Worm (Caenorhabditis elegans) whole organism, L3 larva: ENCODE results near the gene gyg-1.

ENCODE experiments used
- ZK546.5 ChIP-seq: sonication (generic microtip); optimal IDR thresholded peaks from 2 replicates; lab custom pipeline; 2017; ENCODE audit warnings: missing biosample characterization, missing genetic modification characterization
- aly-2 ChIP-seq: fragments of 150-350 bp; optimal IDR thresholded peaks from 2 replicates; lab custom pipeline; 2014; ENCODE audit warnings: missing biosample characterization, missing genetic modification characterization
- ama-1 ChIP-seq: fragments of 150-350 bp; optimal IDR thresholded peaks from 2 replicates; lab custom pipeline; 2018
- ceh-16 ChIP-seq: sonication (generic microtip); optimal IDR thresholded peaks from 2 replicates; lab custom pipeline; 2017; ENCODE audit warnings: missing biosample characterization, missing genetic modification characterization
- ceh-28 ChIP-seq: fragments of 150-350 bp; optimal IDR thresholded peaks from 2 replicates; lab custom pipeline; 2014; ENCODE audit warnings: missing biosample characterization, missing genetic modification reagents, missing genetic modification characterization
- ceh-9 ChIP-seq: sonication (generic microtip); optimal IDR thresholded peaks from 2 replicates; lab custom pipeline; 2018; ENCODE audit warnings: missing biosample characterization, missing genetic modification characterization
- daf-12 ChIP-seq: fragments of 150-350 bp; optimal IDR thresholded peaks from 2 replicates; lab custom pipeline; 2014; ENCODE audit warnings: missing biosample characterization, missing genetic modification reagents, missing genetic modification characterization
- egl-27 ChIP-seq: sonication (generic microtip); optimal IDR thresholded peaks from 4 replicates; lab custom pipeline; 2017; ENCODE audit warnings: missing biosample characterization, missing genetic modification reagents, missing genetic modification characterization
- egl-5 ChIP-seq: fragments of 150-350 bp; optimal IDR thresholded peaks from 2 replicates; lab custom pipeline; 2017; ENCODE audit warnings: missing biosample characterization, missing genetic modification reagents, missing genetic modification characterization, inconsistent platforms
- elt-2 ChIP-seq: sonication (generic microtip); optimal IDR thresholded peaks from 2 replicates; lab custom pipeline; 2016; ENCODE audit warnings: missing genetic modification reagents, mild to moderate bottlenecking, missing genetic modification characterization, missing compliant biosample characterization
- elt-3 ChIP-seq, 3 experiments: fragments of 150-350 bp in 1 of 3; sonication (generic microtip) in 2 of 3; optimal IDR thresholded peaks; 2 replicates in 2 of 3; 4 replicates in 1 of 3; lab custom pipeline; 2014 to 2017; ENCODE audit warnings: missing biosample characterization in 3 of 3, missing genetic modification characterization in 3 of 3
- eor-1 ChIP-seq, 2 experiments: fragments of 150-350 bp; optimal IDR thresholded peaks; 2 replicates each; lab custom pipeline; 2014 to 2018; ENCODE audit warnings: missing biosample characterization in 2 of 2, missing genetic modification characterization in 2 of 2
- fkh-10 ChIP-seq: sonication (generic microtip); optimal IDR thresholded peaks from 2 replicates; lab custom pipeline; 2017; ENCODE audit warnings: missing biosample characterization, missing genetic modification reagents, missing genetic modification characterization
- fkh-2 ChIP-seq: fragments of 150-350 bp; optimal IDR thresholded peaks from 2 replicates; lab custom pipeline; 2014; ENCODE audit warnings: missing biosample characterization, missing genetic modification reagents, missing genetic modification characterization
- fos-1 ChIP-seq: fragments of 150-350 bp; optimal IDR thresholded peaks from 2 replicates; lab custom pipeline; 2014; ENCODE audit warnings: missing biosample characterization, missing genetic modification characterization
- hmg-11 ChIP-seq: sonication (generic microtip); optimal IDR thresholded peaks from 2 replicates; lab custom pipeline; 2016; ENCODE audit warnings: missing genetic modification characterization, missing compliant biosample characterization
- jun-1 ChIP-seq: fragments of 150-350 bp; optimal IDR thresholded peaks from 2 replicates; lab custom pipeline; 2014; ENCODE audit warnings: missing biosample characterization, missing genetic modification reagents, missing genetic modification characterization
- lin-15B ChIP-seq: fragments of 150-350 bp; optimal IDR thresholded peaks from 2 replicates; lab custom pipeline; 2014; ENCODE audit warnings: missing biosample characterization, missing genetic modification characterization
- lsy-12 ChIP-seq: sonication (generic microtip); optimal IDR thresholded peaks from 2 replicates; lab custom pipeline; 2016; ENCODE audit warnings: mild to moderate bottlenecking, missing genetic modification characterization, missing compliant biosample characterization
- mml-1 ChIP-seq: fragments of 150-350 bp; sonication (generic microtip); optimal IDR thresholded peaks from 3 replicates; lab custom pipeline; 2014; ENCODE audit warnings: missing biosample characterization, missing genetic modification characterization
- nfya-1 ChIP-seq: sonication (generic microtip); optimal IDR thresholded peaks from 2 replicates; lab custom pipeline; 2017; ENCODE audit warnings: missing genetic modification characterization, mild to moderate bottlenecking, missing compliant biosample characterization, antibody characterized with exemption, moderate library complexity; ENCODE audit not compliant: insufficient read depth
- nhr-11 ChIP-seq: fragments of 150-350 bp; optimal IDR thresholded peaks from 2 replicates; lab custom pipeline; 2014; ENCODE audit warnings: missing biosample characterization, missing genetic modification characterization
- nhr-12 ChIP-seq: fragments of 150-350 bp; optimal IDR thresholded peaks from 2 replicates; lab custom pipeline; 2014; ENCODE audit warnings: missing biosample characterization, missing genetic modification characterization
- nhr-23 ChIP-seq: fragments of 150-350 bp; optimal IDR thresholded peaks from 2 replicates; lab custom pipeline; 2014; ENCODE audit warnings: missing biosample characterization, missing genetic modification reagents, missing genetic modification characterization
- nhr-237 ChIP-seq: fragments of 150-350 bp; optimal IDR thresholded peaks from 2 replicates; lab custom pipeline; 2014; ENCODE audit warnings: missing biosample characterization, missing genetic modification characterization
- nhr-25 ChIP-seq: sonication (generic microtip); optimal IDR thresholded peaks from 2 replicates; lab custom pipeline; 2017; ENCODE audit warnings: missing biosample characterization, missing genetic modification characterization
- nhr-43 ChIP-seq: sonication (generic microtip); optimal IDR thresholded peaks from 2 replicates; lab custom pipeline; 2016; ENCODE audit warnings: mild to moderate bottlenecking, missing genetic modification characterization, missing compliant biosample characterization; ENCODE audit not compliant: poor library complexity, severe bottlenecking
- nhr-67 ChIP-seq: fragments of 150-350 bp; optimal IDR thresholded peaks from 2 replicates; lab custom pipeline; 2014; ENCODE audit warnings: missing biosample characterization, missing genetic modification characterization
- nhr-76 ChIP-seq: fragments of 150-350 bp; sonication (generic microtip); optimal IDR thresholded peaks from 5 replicates; lab custom pipeline; 2014; ENCODE audit warnings: missing biosample characterization, missing genetic modification characterization
- pha-4 ChIP-seq: fragments of 150-350 bp; optimal IDR thresholded peaks from 2 replicates; lab custom pipeline; 2014; ENCODE audit warnings: missing biosample characterization, missing genetic modification reagents, missing genetic modification characterization
- pqm-1 ChIP-seq: fragments of 150-350 bp; optimal IDR thresholded peaks from 2 replicates; lab custom pipeline; 2017; ENCODE audit warnings: missing biosample characterization, missing genetic modification characterization, inconsistent platforms
- sea-2 ChIP-seq: fragments of 150-350 bp; sonication (generic microtip); optimal IDR thresholded peaks from 4 replicates; lab custom pipeline; 2014; ENCODE audit warnings: missing biosample characterization, missing genetic modification reagents, missing genetic modification characterization
- skn-1 ChIP-seq: fragments of 150-350 bp; optimal IDR thresholded peaks from 2 replicates; lab custom pipeline; 2014; ENCODE audit warnings: missing biosample characterization, missing genetic modification characterization
- snpc-4 ChIP-seq: fragments of 150-350 bp; optimal IDR thresholded peaks from 2 replicates; lab custom pipeline; 2014; ENCODE audit warnings: missing biosample characterization, missing genetic modification characterization
- tbx-2 ChIP-seq: sonication (generic microtip); optimal IDR thresholded peaks from 2 replicates; lab custom pipeline; 2016; ENCODE audit warnings: mild to moderate bottlenecking, missing genetic modification characterization, missing compliant biosample characterization
- unc-39 ChIP-seq: sonication (generic microtip); optimal IDR thresholded peaks from 4 replicates; lab custom pipeline; 2017; ENCODE audit warnings: missing biosample characterization, missing genetic modification characterization
- unc-62 ChIP-seq: fragments of 150-350 bp; sonication (generic microtip); optimal IDR thresholded peaks from 4 replicates; lab custom pipeline; 2014; ENCODE audit warnings: missing biosample characterization, missing genetic modification reagents, missing genetic modification characterization
- zag-1 ChIP-seq: fragments of 150-350 bp; optimal IDR thresholded peaks from 2 replicates; lab custom pipeline; 2014; ENCODE audit warnings: missing biosample characterization, missing genetic modification characterization
- ztf-11 ChIP-seq: fragments of 150-350 bp; optimal IDR thresholded peaks from 2 replicates; lab custom pipeline; 2014; ENCODE audit warnings: missing biosample characterization, missing genetic modification characterization

The gyg-1 gene

DNA sequence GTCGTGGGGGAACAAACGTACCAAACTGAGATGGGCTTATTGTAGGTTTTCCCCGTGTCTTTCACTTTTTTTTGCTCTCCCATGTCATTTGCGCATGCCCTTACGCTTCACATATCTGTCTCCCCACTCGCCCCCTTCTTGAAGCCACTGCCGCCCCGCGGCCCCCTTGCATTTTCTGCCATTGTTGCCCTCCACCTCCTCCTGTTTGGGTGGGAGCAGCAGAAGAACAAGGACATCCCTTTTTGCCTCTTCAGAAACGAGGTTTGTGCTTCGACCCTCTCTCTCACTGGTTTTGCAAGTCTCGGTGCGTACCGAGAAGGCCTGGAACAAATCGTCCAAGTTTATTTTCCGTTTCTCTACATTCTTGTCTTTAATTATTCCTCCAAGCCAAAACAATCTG lies 16.7 kb downstream of the gyg-1 start:
- no peak for TF ChIP-seq pqm-1
- TF ChIP-seq ama-1 (lab: Kevin White, UChicago): no peak
- TF ChIP-seq fos-1 (tag; lab: Kevin White, UChicago): no peak
- TF ChIP-seq nhr-67 (tag; lab: Kevin White, UChicago): no peak

DNA sequence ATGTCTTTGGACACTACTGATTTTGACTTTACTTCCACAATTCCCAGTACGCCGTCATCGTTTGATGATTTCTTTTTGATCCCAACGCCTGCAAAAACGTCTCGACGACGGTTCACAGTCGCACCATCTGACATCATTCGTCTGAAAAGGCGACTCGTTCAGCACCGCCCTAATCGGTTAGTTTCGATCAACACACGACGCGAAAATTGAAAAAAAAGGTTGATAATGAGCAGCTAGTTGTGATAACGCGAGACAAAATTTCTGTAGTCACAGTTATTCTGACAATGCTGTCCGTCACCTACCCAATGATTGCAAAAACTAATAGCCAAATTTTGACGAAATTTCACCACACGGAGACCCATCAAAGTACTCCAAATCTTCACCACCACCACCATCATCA lies 18.5 kb downstream of the gyg-1 start:
- TF ChIP-seq eor-1 (tag; optimal IDR thresholded peaks at IDR 0.05; lab: Kevin White, UChicago) (no peak), pha-4 (tag; lab: Kevin White, UChicago) (no peak), ama-1 (lab: Kevin White, UChicago) (no peak), nhr-11 (no peak), elt-2 (tag; lab: Kevin White, UChicago) (peak; percentile 78), pqm-1 (peak; percentile 62)

DNA sequence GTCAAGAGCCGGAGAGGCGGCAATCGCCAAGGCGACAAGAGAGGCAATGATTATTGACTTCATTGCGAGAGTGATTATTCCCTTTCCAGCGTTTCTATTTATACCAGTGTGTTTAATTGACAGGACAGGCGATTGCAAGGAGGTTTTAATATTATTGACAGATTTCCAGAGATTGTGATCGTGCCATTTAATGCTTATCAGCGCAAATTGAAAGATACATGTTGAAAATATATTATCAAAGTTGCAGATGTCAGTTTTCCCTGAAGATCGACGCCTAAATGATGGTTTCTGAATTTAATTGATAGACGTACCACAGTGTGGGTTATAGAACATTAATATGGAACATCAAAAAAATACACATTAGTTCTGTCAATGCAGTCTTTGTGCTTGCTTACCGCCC lies 26.5 kb downstream of the gyg-1 start, which contains the start of gene vit-4:
Gene vit-4 (minus strand): TSS at position 63 of the 400 bp plus-strand sequence.
- TF ChIP-seq nhr-43 (tag; lab: Kevin White, UChicago) (no peak), nhr-12 (tag; lab: Kevin White, UChicago) (no peak), lin-15B (tag; lab: Kevin White, UChicago) (no peak), ZK546.5 (tag; lab: Kevin White, UChicago) (no peak), ceh-9 (tag; lab: Kevin White, UChicago) (no peak), fkh-2 (tag; lab: Kevin White, UChicago) (no peak), unc-62 (GFP tag; lab: Kevin White, UChicago) (no peak), fkh-10 (GFP tag; lab: Kevin White, UChicago) (no peak)
- TF ChIP-seq, all 47 proteins: peak for 0

- TF ChIP-seq lin-15B (tag; lab: Kevin White, UChicago): no peak
- no peak for TF ChIP-seq nhr-76
- no peak for TF ChIP-seq tbx-2 (tag; lab: Kevin White, UChicago)
- no peak for TF ChIP-seq nhr-67 (tag; lab: Kevin White, UChicago)
- TF ChIP-seq, all 47 proteins: peak for 0
Observed at ce11 chrX:3566856-3567255, 29.4 kb downstream of the gyg-1 start.

ce11 chrX:3572490-3572889 lies 35.1 kb downstream of the gyg-1 start, which contains the start of gene vit-3:
Gene vit-3, minus strand, starts transcription at chrX:3572549.
- TF ChIP-seq egl-5 (tag; lab: Kevin White, UChicago) (no peak), ZK546.5 (tag; lab: Kevin White, UChicago) (no peak), nhr-43 (tag; lab: Kevin White, UChicago) (no peak)

ce11 chrX:3573482-3573881 lies 36.0 kb downstream of the gyg-1 start, which contains the start of gene T27A10.5:
Gene T27A10.5, minus strand, starts transcription at chrX:3573582.
- no peak for TF ChIP-seq zag-1 (tag; lab: Kevin White, UChicago)
- TF ChIP-seq ama-1 (lab: Kevin White, UChicago): no peak
- no peak for TF ChIP-seq fkh-2 (tag; lab: Kevin White, UChicago)
- no peak for TF ChIP-seq hmg-11
- no peak for TF ChIP-seq nfya-1
- no peak for TF ChIP-seq fkh-10 (GFP tag; lab: Kevin White, UChicago)
- no peak for TF ChIP-seq unc-39 (tag; lab: Kevin White, UChicago)
- no peak for TF ChIP-seq nhr-25 (tag; lab: Kevin White, UChicago)
- TF ChIP-seq egl-27 (tag; lab: Kevin White, UChicago): no peak
- no peak for TF ChIP-seq elt-2 (tag; lab: Kevin White, UChicago)
- TF ChIP-seq nhr-237 (tag; lab: Kevin White, UChicago): no peak
- TF ChIP-seq snpc-4: no peak
- no peak for TF ChIP-seq ceh-16 (tag; lab: Kevin White, UChicago)
- TF ChIP-seq nhr-23 (tag; lab: Kevin White, UChicago): no peak
- TF ChIP-seq pha-4 (tag; lab: Kevin White, UChicago): no peak
- TF ChIP-seq, all 47 proteins: peak for 0

ce11 chrX:3576239-3576638 lies 38.8 kb downstream of the gyg-1 start, which contains the start of gene ckc-1:
Gene ckc-1, plus strand, starts transcription at chrX:3576606.
- TF ChIP-seq skn-1 (tag; lab: Kevin White, UChicago) (no peak), fos-1 (tag; lab: Kevin White, UChicago) (no peak), ceh-9 (tag; lab: Kevin White, UChicago) (no peak), elt-3 (tag; optimal IDR thresholded peaks at IDR 0.05; lab: Kevin White, UChicago) (peak in 1 of 3 experiments; percentile 67), nhr-76 (no peak), nhr-23 (tag; lab: Kevin White, UChicago) (no peak), sea-2 (GFP tag; lab: Kevin White, UChicago) (no peak), aly-2 (tag; lab: Kevin White, UChicago) (no peak), egl-5 (tag; lab: Kevin White, UChicago) (no peak), ztf-11 (tag; lab: Kevin White, UChicago) (no peak), mml-1 (no peak), nhr-67 (tag; lab: Kevin White, UChicago) (no peak), hmg-11 (no peak), jun-1 (tag; lab: Kevin White, UChicago) (peak; percentile 68), ceh-28 (tag; lab: Kevin White, UChicago) (peak; percentile 3), elt-2 (tag; lab: Kevin White, UChicago) (peak; percentile 99), daf-12 (no peak), nhr-12 (tag; lab: Kevin White, UChicago) (no peak), ZK546.5 (tag; lab: Kevin White, UChicago) (no peak), lsy-12 (tag; lab: Kevin White, UChicago) (no peak), pha-4 (tag; lab: Kevin White, UChicago) (peak; percentile 39)
